Worm (Caenorhabditis elegans) whole organism, L4/young adult: ENCODE measurements around the gene F13H10.5.

Experiments
- W03F9.2 ChIP-seq: fragments of 150-350 bp; optimal IDR thresholded peaks from 2 replicates; lab custom pipeline; 2014; ENCODE audit warnings: missing biosample characterization, missing genetic modification characterization
- dao-5 ChIP-seq: sonication (generic microtip); optimal IDR thresholded peaks from 2 replicates; lab custom pipeline; 2016; ENCODE audit warnings: missing genotype, missing genetic modification characterization, moderate library complexity, missing compliant biosample characterization
- him-1 ChIP-seq: sonication (generic microtip); optimal IDR thresholded peaks from 2 replicates; lab custom pipeline; 2016; ENCODE audit warnings: missing genotype, missing genetic modification reagents, missing genetic modification characterization, missing compliant biosample characterization

Gene F13H10.5

ce11 chrIV:11037118-11037719 is 46.4 kb downstream of the F13H10.5 start:
- TF ChIP-seq him-1 = no peak
- no peak for TF ChIP-seq dao-5 (tag; lab: Kevin White, UChicago)
- TF ChIP-seq W03F9.2 = no peak

- TF ChIP-seq dao-5 (tag; lab: Kevin White, UChicago) (no peak), W03F9.2 (no peak), him-1 (no peak)
Observed at ce11 chrIV:11038218-11038617, 47.4 kb downstream of the F13H10.5 start.

- TF ChIP-seq dao-5 (tag; lab: Kevin White, UChicago) = no peak
- no peak for TF ChIP-seq W03F9.2
- TF ChIP-seq him-1 = no peak
Observed at ce11 chrIV:11038618-11038664, 47.6 kb downstream of the F13H10.5 start, which contains the start of gene kdin-1. TSS of gene kdin-1 (plus strand) at chrIV:11038655.

ce11 chrIV:11038665-11039064 is 47.9 kb downstream of the F13H10.5 start:
- TF ChIP-seq W03F9.2 (no peak), dao-5 (tag; lab: Kevin White, UChicago) (no peak), him-1 (no peak)
